Worm (Caenorhabditis elegans): ENCODE measurements around the gene mrpl-39.

The mrpl-39 gene

DNA sequence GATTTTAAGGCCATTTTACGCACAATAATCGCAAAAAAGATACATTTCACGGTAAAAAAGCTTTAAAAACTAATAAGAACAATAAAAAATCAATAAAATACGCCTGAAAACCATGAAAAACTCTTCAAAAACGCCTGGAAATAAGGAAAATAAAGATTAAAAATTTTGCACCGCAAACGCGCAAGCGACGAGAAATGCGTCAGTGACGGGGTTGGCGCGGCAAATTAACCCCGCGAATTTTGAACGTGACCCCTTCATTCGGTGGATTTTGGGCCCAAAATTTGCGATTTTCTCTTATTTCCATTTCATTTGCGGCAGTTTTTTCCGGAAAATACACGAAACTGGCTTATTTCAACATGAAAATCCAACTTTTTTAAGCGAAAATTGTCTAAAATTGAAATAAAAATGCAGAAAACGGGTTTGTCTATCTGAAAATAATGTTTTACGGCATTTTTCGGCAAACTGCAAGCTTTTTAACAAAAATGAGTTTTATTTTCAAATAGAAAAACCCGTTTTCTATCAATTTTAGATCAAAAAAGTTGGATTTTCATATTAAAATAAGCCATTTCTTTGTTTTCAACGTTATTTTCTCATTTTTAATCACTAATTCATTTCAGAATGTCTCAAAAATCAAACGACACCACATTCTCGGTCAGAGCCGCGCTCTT, 47.4 kb downstream of the mrpl-39 start, which contains the start of gene knl-3 (continued):
- peak; percentile 47 for TF ChIP-seq hlh-30 (tag; optimal IDR thresholded peaks at IDR 0.05; ENCODE audit: insufficient read depth)
- no peak for TF ChIP-seq pros-1 (tag; optimal IDR thresholded peaks at IDR 0.05)
- TF ChIP-seq ceh-18 (tag; optimal IDR thresholded peaks at IDR 0.05): peak; percentile 49
- no peak for TF ChIP-seq sox-2 (GFP tag; IDR thresholded peaks at IDR 0.05)
- no peak for TF ChIP-seq F13H6.1 (tag; optimal IDR thresholded peaks at IDR 0.05)
- peak; percentile 59 for TF ChIP-seq pax-1 (tag; optimal IDR thresholded peaks at IDR 0.05)
- TF ChIP-seq tbx-2 (tag; optimal IDR thresholded peaks at IDR 0.05): peak; percentile 54
- no peak for TF ChIP-seq hlh-15 (tag; optimal IDR thresholded peaks at IDR 0.05)
- peak; percentile 80 for TF ChIP-seq ceh-31 (tag; optimal IDR thresholded peaks at IDR 0.05)
- TF ChIP-seq eyg-1 (tag; optimal IDR thresholded peaks at IDR 0.05): no peak
- peak; percentile 45 for TF ChIP-seq syd-9 (tag; optimal IDR thresholded peaks at IDR 0.05)
- TF ChIP-seq ceh-24 (tag; optimal IDR thresholded peaks at IDR 0.05): peak; percentile 19
- TF ChIP-seq zip-5 (tag; optimal IDR thresholded peaks at IDR 0.05): no peak
- peak; percentile 7 for TF ChIP-seq ets-4 (tag; optimal IDR thresholded peaks at IDR 0.05)
- TF ChIP-seq pag-3 (tag; optimal IDR thresholded peaks at IDR 0.05; ENCODE audit: borderline replicate concordance): no peak
- peak; percentile 77 for TF ChIP-seq elt-2 (tag; optimal IDR thresholded peaks at IDR 0.05)
- no peak for TF ChIP-seq ceh-6 (GFP tag; optimal IDR thresholded peaks at IDR 0.05)
- TF ChIP-seq ceh-30 (tag; optimal IDR thresholded peaks at IDR 0.05): peak; percentile 67
- peak; percentile 68 for TF ChIP-seq ceh-48 (tag; optimal IDR thresholded peaks at IDR 0.05)
- peak; percentile 62 for TF ChIP-seq Y22D7AL.16 (tag; optimal IDR thresholded peaks at IDR 0.05)
- TF ChIP-seq ref-2 (tag; optimal IDR thresholded peaks at IDR 0.05): peak; percentile 61
- peak; percentile 80 for TF ChIP-seq unc-42 (tag; optimal IDR thresholded peaks at IDR 0.05)
- TF ChIP-seq unc-3 (GFP tag; conservative IDR thresholded peaks at IDR 0.05): 0 out of 2 replicates have a peak, but pooled peaks have one; percentile 31
- TF ChIP-seq unc-3 (tag; optimal IDR thresholded peaks at IDR 0.05): peak; percentile 67
- TF ChIP-seq T23F11.4 (GFP tag; optimal IDR thresholded peaks at IDR 0.05): peak; percentile 27
- TF ChIP-seq ceh-45 (GFP tag; IDR thresholded peaks at IDR 0.05): peak; percentile 56; the same call in 1 of the 2 replicates
- TF ChIP-seq C38D4.7 (GFP tag; optimal IDR thresholded peaks at IDR 0.05): peak; percentile 31
- TF ChIP-seq pha-4 (tag; optimal IDR thresholded peaks at IDR 0.05): no peak
- peak; percentile 4 for TF ChIP-seq nhr-232 (tag; optimal IDR thresholded peaks at IDR 0.05)
- peak; percentile 37 for TF ChIP-seq fax-1 (tag; optimal IDR thresholded peaks at IDR 0.05)
- peak; percentile 52 for TF ChIP-seq K02D7.2 (tag; optimal IDR thresholded peaks at IDR 0.05)
- peak; percentile 31 for TF ChIP-seq ttx-3 (tag; optimal IDR thresholded peaks at IDR 0.05)
- no peak for TF ChIP-seq ama-1 (optimal IDR thresholded peaks at IDR 0.05)
- TF ChIP-seq ceh-34 (tag; optimal IDR thresholded peaks at IDR 0.05): peak; percentile 68
- TF ChIP-seq npax-4 (tag; optimal IDR thresholded peaks at IDR 0.05): no peak
- no peak for TF ChIP-seq elt-4 (tag; optimal IDR thresholded peaks at IDR 0.05)
- peak; percentile 49 for TF ChIP-seq fkh-10 (GFP tag; optimal IDR thresholded peaks at IDR 0.05)
- no peak for TF ChIP-seq tbx-7 (tag; optimal IDR thresholded peaks at IDR 0.05)
- no peak for TF ChIP-seq nhr-11 (tag; optimal IDR thresholded peaks at IDR 0.05)
- peak; percentile 28 for TF ChIP-seq lim-6 (tag; optimal IDR thresholded peaks at IDR 0.05)
- TF ChIP-seq rnt-1 (tag; optimal IDR thresholded peaks at IDR 0.05): peak; percentile 53
- peak; percentile 53 for TF ChIP-seq madf-2 (tag; optimal IDR thresholded peaks at IDR 0.05)
- TF ChIP-seq nfya-1 (tag; optimal IDR thresholded peaks at IDR 0.05): peak; percentile 83
- peak; percentile 62 for TF ChIP-seq gmeb-2 (tag; optimal IDR thresholded peaks at IDR 0.05)
- TF ChIP-seq odd-2 (tag; optimal IDR thresholded peaks at IDR 0.05): no peak
- peak; percentile 63 for TF ChIP-seq ceh-19 (GFP tag; optimal IDR thresholded peaks at IDR 0.05)
- TF ChIP-seq K09A11.1 (tag; optimal IDR thresholded peaks at IDR 0.05; ENCODE audit: insufficient read depth): no peak
- no peak for TF ChIP-seq hlh-6 (tag; optimal IDR thresholded peaks at IDR 0.05)
- TF ChIP-seq ceh-2 (tag; optimal IDR thresholded peaks at IDR 0.05): peak; percentile 70
- TF ChIP-seq pqm-1 (tag; optimal IDR thresholded peaks at IDR 0.05): no peak
